Fruit fly (Drosophila melanogaster) Kc167 (cell line): ENCODE measurements around the gene Jhbp3.

ENCODE experiments used
- Myc ChIP-seq: fragments of >200 bp; optimal IDR thresholded peaks from 2 replicates; lab custom pipeline; 2017; ENCODE audit warnings: missing external identifiers
- Sin3A ChIP-seq: fragments of >200 bp; optimal IDR thresholded peaks from 2 replicates; lab custom pipeline; 2018; ENCODE audit warnings: missing external identifiers
- h ChIP-seq: fragments of >200 bp; optimal IDR thresholded peaks from 3 replicates; lab custom pipeline; 2018; ENCODE audit warnings: missing external identifiers
- insv ChIP-seq: fragments of >200 bp; optimal IDR thresholded peaks from 3 replicates; lab custom pipeline; 2018; ENCODE audit warnings: missing external identifiers

DNA sequence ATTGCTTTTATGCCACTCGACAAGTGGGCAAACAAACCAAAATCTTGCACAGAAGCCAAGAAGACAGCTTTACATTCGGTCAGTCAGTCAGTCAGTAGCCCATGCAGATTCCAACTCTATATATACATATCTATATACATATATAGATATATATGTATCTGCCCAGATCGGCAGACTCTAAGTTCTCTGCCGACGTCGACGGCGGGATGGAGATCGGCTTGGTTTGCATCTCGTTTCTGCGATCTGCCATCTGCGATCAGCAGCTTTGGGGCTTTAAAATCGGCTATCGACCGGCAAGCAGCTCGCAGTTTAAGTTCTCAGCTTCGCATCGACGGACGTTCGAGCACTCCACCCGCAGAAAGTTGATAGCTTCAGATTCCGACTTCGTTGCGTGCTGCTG lies 10.1 kb upstream of the Jhbp3 start, which contains the start of gene Jhbp1:
- TF ChIP-seq Myc (lab: Kevin White, UChicago) (no peak), insv (lab: Kevin White, UChicago) (no peak), h (lab: Kevin White, UChicago) (no peak), Sin3A (lab: Kevin White, UChicago) (no peak)
